Fruit fly (Drosophila melanogaster) whole organism, embryonic: ENCODE results near the gene CG1764.
A peak's percentile ranks its signal among the peaks of the same experiment; 100 is the strongest.

Experiments used
- Atf-2 ChIP-seq: fragments of 200-800 bp; sonication (Bioruptor generic); optimal IDR thresholded peaks from 2 replicates; lab custom pipeline; 2016; ENCODE audit warnings: missing biosample characterization, missing genetic modification characterization
- B-H2 ChIP-seq: fragments of 200-800 bp; sonication (Bioruptor generic); optimal IDR thresholded peaks from 2 replicates; lab custom pipeline; 2018; ENCODE audit warnings: missing biosample characterization, mild to moderate bottlenecking, missing genetic modification characterization
- BEAF-32 ChIP-seq: fragments of 200-800 bp; sonication (Bioruptor generic); optimal IDR thresholded peaks from 3 replicates; lab custom pipeline; 2017; ENCODE audit warnings: missing biosample characterization, missing genetic modification characterization, mild to moderate bottlenecking, moderate library complexity, missing genetic modification reagents
- C15 ChIP-seq: fragments of 200-800 bp; sonication (Bioruptor generic); IDR thresholded peaks from 3 replicates; pipeline ENCODE4 v1.3.6; 2022; ENCODE audit warnings: missing biosample characterization, missing genetic modification characterization
- CG10267 ChIP-seq: fragments of 200-800 bp; sonication (Bioruptor generic); optimal IDR thresholded peaks from 2 replicates; lab custom pipeline; 2018; ENCODE audit warnings: missing biosample characterization, mild to moderate bottlenecking, missing genetic modification characterization, moderate library complexity
- CG10431 ChIP-seq: fragments of 200-800 bp; sonication (Bioruptor generic); optimal IDR thresholded peaks from 3 replicates; lab custom pipeline; 2018; ENCODE audit warnings: missing biosample characterization, mild to moderate bottlenecking, missing genetic modification characterization
- CG11398 ChIP-seq: fragments of 200-800 bp; sonication (Bioruptor generic); optimal IDR thresholded peaks from 2 replicates; lab custom pipeline; 2016; ENCODE audit warnings: missing biosample characterization, missing genetic modification characterization
- CG11456 ChIP-seq: fragments of 200-800 bp; sonication (Bioruptor generic); IDR thresholded peaks from 3 replicates; pipeline ENCODE4 v1.3.6; 2022; ENCODE audit warnings: missing biosample characterization, missing genetic modification characterization
- CG12299 ChIP-seq: fragments of 200-800 bp; sonication (Bioruptor generic); optimal IDR thresholded peaks from 2 replicates; lab custom pipeline; 2018; ENCODE audit warnings: missing biosample characterization, mild to moderate bottlenecking, missing genetic modification characterization
- CG12659 ChIP-seq: fragments of 200-800 bp; sonication (Bioruptor generic); optimal IDR thresholded peaks from 3 replicates; lab custom pipeline; 2017; ENCODE audit warnings: mild to moderate bottlenecking, missing biosample characterization, missing genetic modification reagents, missing genetic modification characterization
- CG12769 ChIP-seq: fragments of 200-800 bp; sonication (Bioruptor generic); optimal IDR thresholded peaks from 2 replicates; lab custom pipeline; 2019; ENCODE audit warnings: missing biosample characterization, mild to moderate bottlenecking, missing genetic modification characterization, moderate library complexity
- CG13287 ChIP-seq: fragments of 200-800 bp; sonication (Bioruptor generic); IDR thresholded peaks from 2 replicates; pipeline ENCODE4 v1.3.6; 2022; ENCODE audit warnings: missing biosample characterization, missing genetic modification characterization; ENCODE audit not compliant: partially characterized antibody
- CG13894 ChIP-seq: fragments of 200-800 bp; sonication (Bioruptor generic); optimal IDR thresholded peaks from 3 replicates; lab custom pipeline; 2018; ENCODE audit warnings: missing biosample characterization, mild to moderate bottlenecking, missing genetic modification characterization, moderate library complexity
- CG15073 ChIP-seq: fragments of 200-800 bp; sonication (Bioruptor generic); optimal IDR thresholded peaks from 2 replicates; lab custom pipeline; 2016; ENCODE audit warnings: missing biosample characterization, missing genetic modification characterization
- CG17186 ChIP-seq: fragments of 200-800 bp; sonication (Bioruptor generic); optimal IDR thresholded peaks from 3 replicates; lab custom pipeline; 2017; ENCODE audit warnings: missing biosample characterization, missing genetic modification reagents, missing genetic modification characterization
- CG18619 ChIP-seq: fragments of 200-800 bp; sonication (Bioruptor generic); optimal IDR thresholded peaks from 3 replicates; lab custom pipeline; 2017; ENCODE audit warnings: missing biosample characterization, mild to moderate bottlenecking, missing genetic modification characterization
- CG30403 ChIP-seq: fragments of 200-800 bp; sonication (Bioruptor generic); optimal IDR thresholded peaks from 3 replicates; lab custom pipeline; 2016; ENCODE audit warnings: missing biosample characterization, missing genetic modification characterization
- CG32767 ChIP-seq: fragments of 200-800 bp; sonication (Bioruptor generic); IDR thresholded peaks from 2 replicates; pipeline ENCODE4 v1.3.6; 2022; ENCODE audit warnings: missing biosample characterization, missing genetic modification characterization
- CG33213 ChIP-seq: fragments of 200-800 bp; sonication (Bioruptor generic); optimal IDR thresholded peaks from 3 replicates; lab custom pipeline; 2016; ENCODE audit warnings: missing biosample characterization, missing genetic modification characterization
- CG34376 ChIP-seq: fragments of 200-800 bp; sonication (Bioruptor generic); optimal IDR thresholded peaks from 2 replicates; lab custom pipeline; 2018; ENCODE audit warnings: missing biosample characterization, mild to moderate bottlenecking, missing genetic modification characterization
- CG9797 ChIP-seq: fragments of 200-800 bp; sonication (Bioruptor generic); optimal IDR thresholded peaks from 3 replicates; lab custom pipeline; 2018; ENCODE audit warnings: missing biosample characterization, mild to moderate bottlenecking, missing genetic modification characterization
- CG9876 ChIP-seq: fragments of 200-800 bp; sonication (Bioruptor generic); optimal IDR thresholded peaks from 2 replicates; lab custom pipeline; 2016; ENCODE audit warnings: missing biosample characterization, missing genetic modification characterization
- Fer1 ChIP-seq: fragments of 200-800 bp; sonication (Bioruptor generic); optimal IDR thresholded peaks from 2 replicates; lab custom pipeline; 2017; ENCODE audit warnings: missing biosample characterization, mild to moderate bottlenecking, missing genetic modification characterization
- Hr51 ChIP-seq, 2 experiments: fragments of 200-800 bp; sonication (Bioruptor generic); optimal IDR thresholded peaks; 2 replicates in 1 of 2; 3 replicates in 1 of 2; lab custom pipeline; 2016 to 2018; ENCODE audit warnings: missing biosample characterization in 2 of 2, missing genetic modification characterization in 2 of 2, mild to moderate bottlenecking in 1 of 2, moderate library complexity in 1 of 2
- Hsf ChIP-seq: fragments of 200-800 bp; sonication (Bioruptor generic); optimal IDR thresholded peaks from 3 replicates; lab custom pipeline; 2016; ENCODE audit warnings: missing biosample characterization, missing genetic modification characterization
- Kr ChIP-seq: fragments of 200-800 bp; sonication (Bioruptor generic); optimal IDR thresholded peaks from 2 replicates; lab custom pipeline; 2017; ENCODE audit warnings: missing biosample characterization, mild to moderate bottlenecking, missing genetic modification characterization
- Med ChIP-seq: fragments of 200-800 bp; sonication (Bioruptor generic); peaks from one replicate; lab custom pipeline; 2016; ENCODE audit warnings: missing biosample characterization, missing genetic modification characterization, mild to moderate bottlenecking, inconsistent platforms, moderate library complexity
- NK7.1 ChIP-seq: fragments of 200-800 bp; sonication (Bioruptor generic); optimal IDR thresholded peaks from 3 replicates; lab custom pipeline; 2016; ENCODE audit warnings: missing biosample characterization, missing genetic modification characterization
- Sry-δ ChIP-seq: fragments of 200-800 bp; sonication (Bioruptor generic); optimal IDR thresholded peaks from 2 replicates; lab custom pipeline; 2016; ENCODE audit warnings: missing biosample characterization, missing genetic modification characterization
- YL-1 ChIP-seq: fragments of 200-800 bp; sonication (Bioruptor generic); optimal IDR thresholded peaks from 3 replicates; lab custom pipeline; 2017; ENCODE audit warnings: missing biosample characterization, mild to moderate bottlenecking, missing genetic modification characterization
- br ChIP-seq: fragments of >200 bp; optimal IDR thresholded peaks from 2 replicates; lab custom pipeline; 2017
- cwo ChIP-seq: fragments of 200-800 bp; sonication (Bioruptor generic); optimal IDR thresholded peaks from 3 replicates; lab custom pipeline; 2017; ENCODE audit warnings: missing biosample characterization, missing genetic modification characterization, mild to moderate bottlenecking, moderate library complexity, missing genetic modification reagents
- dm ChIP-seq: fragments of 200-800 bp; sonication (Bioruptor generic); optimal IDR thresholded peaks from 3 replicates; lab custom pipeline; 2016; ENCODE audit warnings: missing biosample characterization, missing genetic modification characterization
- ems ChIP-seq: fragments of 200-800 bp; sonication (Bioruptor generic); optimal IDR thresholded peaks from 3 replicates; lab custom pipeline; 2016; ENCODE audit warnings: missing biosample characterization, missing genetic modification characterization
- fd64A ChIP-seq: fragments of 200-800 bp; sonication (Bioruptor generic); optimal IDR thresholded peaks from 3 replicates; lab custom pipeline; 2018; ENCODE audit warnings: missing biosample characterization, mild to moderate bottlenecking, missing genetic modification characterization
- fd96Cb ChIP-seq: fragments of 200-800 bp; sonication (Bioruptor generic); optimal IDR thresholded peaks from 2 replicates; lab custom pipeline; 2018; ENCODE audit warnings: missing biosample characterization, mild to moderate bottlenecking, missing genetic modification characterization, moderate library complexity
- gem ChIP-seq: fragments of 200-800 bp; sonication (Bioruptor generic); optimal IDR thresholded peaks from 2 replicates; lab custom pipeline; 2019; ENCODE audit warnings: missing biosample characterization, mild to moderate bottlenecking, missing genetic modification characterization, moderate library complexity
- h ChIP-seq: fragments of >200 bp; optimal IDR thresholded peaks from 2 replicates; lab custom pipeline; 2017
- hb ChIP-seq: fragments of 200-800 bp; sonication (Bioruptor generic); IDR thresholded peaks from 3 replicates; pipeline ENCODE4 v1.3.6; 2022; ENCODE audit warnings: missing biosample characterization, missing genetic modification characterization; ENCODE audit not compliant: partially characterized antibody
- ind ChIP-seq: fragments of 200-800 bp; sonication (Bioruptor generic); optimal IDR thresholded peaks from 3 replicates; lab custom pipeline; 2016; ENCODE audit warnings: missing biosample characterization, missing genetic modification characterization
- ken ChIP-seq: fragments of 200-800 bp; sonication (Bioruptor generic); IDR thresholded peaks from 3 replicates; pipeline ENCODE4 v1.3.6; 2022; ENCODE audit warnings: missing biosample characterization, missing genetic modification characterization
- knrl ChIP-seq: fragments of 200-800 bp; sonication (Bioruptor generic); IDR thresholded peaks from 3 replicates; pipeline ENCODE4 v1.3.6; 2022; ENCODE audit warnings: missing biosample characterization, missing genetic modification characterization; ENCODE audit not compliant: partially characterized antibody
- peb ChIP-seq: fragments of 200-800 bp; sonication (Bioruptor generic); IDR thresholded peaks from 2 replicates; pipeline ENCODE4 v1.3.6; 2022; ENCODE audit warnings: missing biosample characterization, missing genetic modification characterization
- sqz ChIP-seq: fragments of 200-800 bp; sonication (Bioruptor generic); optimal IDR thresholded peaks from 3 replicates; lab custom pipeline; 2018; ENCODE audit warnings: missing biosample characterization, mild to moderate bottlenecking, missing genetic modification characterization
- trem ChIP-seq: fragments of 200-800 bp; optimal IDR thresholded peaks from 3 replicates; lab custom pipeline; 2019; ENCODE audit warnings: missing biosample characterization, mild to moderate bottlenecking, missing genetic modification characterization, moderate library complexity
- unc-4 ChIP-seq: fragments of 200-800 bp; sonication (Bioruptor generic); IDR thresholded peaks from 2 replicates; pipeline ENCODE4 v1.3.6; 2022; ENCODE audit warnings: missing biosample characterization, missing genetic modification characterization; ENCODE audit not compliant: partially characterized antibody
- unpg ChIP-seq: fragments of 200-800 bp; sonication (Bioruptor generic); optimal IDR thresholded peaks from 3 replicates; lab custom pipeline; 2018; ENCODE audit warnings: missing biosample characterization, mild to moderate bottlenecking, missing genetic modification characterization, moderate library complexity

The CG1764 gene

DNA sequence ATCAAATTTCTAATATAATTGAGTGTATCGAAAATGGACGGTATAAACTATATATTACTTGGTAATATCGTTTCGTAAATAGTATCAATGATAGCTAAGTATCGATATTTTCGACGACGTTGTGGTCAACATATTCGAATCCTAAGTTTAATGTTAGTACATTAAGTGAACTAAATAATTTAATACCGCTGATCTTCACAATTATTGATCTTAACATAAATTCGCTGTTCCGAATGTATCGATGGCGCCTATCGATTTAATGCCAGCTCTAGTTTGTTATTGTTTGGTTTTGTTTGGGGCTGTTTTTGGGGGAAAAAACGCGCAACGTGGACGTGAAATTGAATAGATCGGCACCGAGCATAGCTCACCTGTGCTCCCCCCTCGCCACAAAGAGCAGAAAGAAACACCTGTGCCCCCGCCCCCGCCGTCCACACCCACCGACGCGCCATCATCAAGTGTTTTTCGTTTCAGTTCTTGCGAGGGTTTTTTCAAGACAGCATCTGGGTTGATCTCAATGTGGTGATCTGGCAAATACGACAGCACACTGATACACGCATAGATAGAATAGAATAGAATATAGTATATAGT, 16.4 kb downstream of the CG1764 start (continued):
- no peak for TF ChIP-seq peb (GFP tag; lab: Robert Waterston, UW)
- TF ChIP-seq Kr (GFP tag; lab: Kevin White, UChicago) = no peak
- peak; percentile 42 for TF ChIP-seq CG12659 (GFP tag; lab: Kevin White, UChicago)
- no peak for TF ChIP-seq dm (GFP tag; lab: Kevin White, UChicago)
- TF ChIP-seq, all 482 proteins: peak for 32

DNA sequence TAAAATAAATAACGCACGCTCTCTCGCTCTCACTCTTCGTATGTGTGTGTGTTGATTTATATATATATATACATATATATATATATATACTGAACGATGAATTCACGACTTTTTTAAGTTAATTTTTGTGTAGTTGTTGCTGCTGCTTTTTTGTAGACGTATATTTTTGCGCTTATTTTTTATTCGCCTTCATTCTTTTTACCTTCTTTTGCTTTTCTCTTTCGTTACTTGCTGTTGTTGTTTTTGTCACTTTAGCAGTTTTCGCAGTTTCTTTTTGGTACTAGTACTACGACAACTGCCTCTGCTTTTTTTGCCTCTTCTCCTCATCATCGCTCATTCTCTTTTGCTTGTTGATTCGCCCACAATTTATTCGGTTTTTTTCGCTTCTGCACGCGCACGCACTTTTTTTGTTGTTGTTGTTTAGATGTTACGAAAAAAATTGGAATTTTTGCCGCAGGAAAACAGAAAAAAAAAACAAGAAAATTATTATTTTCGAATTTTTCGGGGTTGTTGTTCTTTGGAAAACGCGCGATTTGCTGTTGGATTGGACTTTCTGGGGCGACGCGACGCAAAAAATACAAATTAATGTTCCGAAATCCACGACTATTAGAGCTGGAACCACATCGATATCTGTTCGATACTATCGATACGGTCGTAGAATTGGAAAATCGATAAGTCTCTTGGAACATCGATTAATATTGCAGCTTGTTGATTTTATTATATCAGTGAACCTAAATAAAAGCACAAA, 17.0 kb downstream of the CG1764 start, which contains the start of the genes HDAC4 and CG15743:
Gene HDAC4 (minus strand): TSS at position 632 of the 748 bp plus-strand sequence.
Gene CG15743 (plus strand): TSS at position 707 of the 748 bp plus-strand sequence.
- TF ChIP-seq br (lab: Kevin White, UChicago) (no peak), CG33213 (GFP tag; lab: Kevin White, UChicago) (no peak), CG12769 (tag; lab: Kevin White, UChicago) (no peak), fd96Cb (tag; lab: Kevin White, UChicago) (no peak), trem (tag; lab: Kevin White, UChicago) (no peak), BEAF-32 (GFP tag; lab: Kevin White, UChicago) (peak; percentile 94), Atf-2 (GFP tag; lab: Kevin White, UChicago) (no peak), CG32767 (GFP tag; lab: Robert Waterston, UW) (no peak), CG30403 (GFP tag; lab: Kevin White, UChicago) (peak; percentile 5), knrl (GFP tag; lab: Robert Waterston, UW) (peak; percentile 89), CG18619 (GFP tag; lab: Kevin White, UChicago) (no peak), CG11456 (no peak), CG12659 (GFP tag; lab: Kevin White, UChicago) (peak; percentile 49), CG15073 (GFP tag; lab: Kevin White, UChicago) (no peak), sqz (GFP tag; lab: Kevin White, UChicago) (peak; percentile 86), B-H2 (no peak), unc-4 (peak; percentile 92), YL-1 (GFP tag; lab: Kevin White, UChicago) (no peak), Sry-δ (GFP tag; lab: Kevin White, UChicago) (peak; percentile 93), CG10431 (no peak), ems (GFP tag; lab: Kevin White, UChicago) (no peak), C15 (GFP tag; lab: Robert Waterston, UW) (no peak), hb (GFP tag; lab: Robert Waterston, UW) (peak; percentile 91), CG34376 (GFP tag; lab: Kevin White, UChicago) (peak; percentile 37), gem (tag; lab: Kevin White, UChicago) (no peak), CG10267 (peak; percentile 34), ken (GFP tag; lab: Robert Waterston, UW) (no peak), cwo (GFP tag; lab: Kevin White, UChicago) (no peak), CG9876 (no peak), unpg (GFP tag; lab: Kevin White, UChicago) (no peak), CG11398 (no peak), NK7.1 (GFP tag; lab: Kevin White, UChicago) (no peak), Med (GFP tag; lab: Kevin White, UChicago) (peak; percentile 69), Hr51 (GFP tag; optimal IDR thresholded peaks at IDR 0.05; lab: Kevin White, UChicago) (no peak), CG9797 (GFP tag; lab: Kevin White, UChicago) (peak; percentile 11), Fer1 (no peak), CG12299 (tag; lab: Kevin White, UChicago) (no peak), CG13287 (GFP tag; lab: Robert Waterston, UW) (peak; percentile 88), CG13894 (peak; percentile 22), h (lab: Kevin White, UChicago) (no peak), ind (GFP tag; lab: Kevin White, UChicago) (no peak), Hsf (peak; percentile 15), fd64A (GFP tag; lab: Kevin White, UChicago) (no peak), CG17186 (GFP tag; lab: Kevin White, UChicago) (no peak)
